Worm (Caenorhabditis elegans) whole organism, L4 larva: ENCODE measurements around the gene ubxn-5.

Experiments
- F26F4.8 ChIP-seq: fragments of 200-800 bp; sonication (Bioruptor generic); conservative IDR thresholded peaks from 2 replicates; pipeline ENCODE4 v1.3.6; 2022; ENCODE audit warnings: missing genetic modification characterization, missing compliant biosample characterization
- F37D6.2 ChIP-seq: sonication (generic microtip); optimal IDR thresholded peaks from 2 replicates; lab custom pipeline; 2016; ENCODE audit warnings: mild to moderate bottlenecking, missing genetic modification characterization, missing compliant biosample characterization
- T20F7.1 ChIP-seq: fragments of 200-800 bp; sonication (Bioruptor generic); optimal IDR thresholded peaks from 2 replicates; lab custom pipeline; 2018; ENCODE audit warnings: mild to moderate bottlenecking, missing genetic modification characterization, missing compliant biosample characterization
- T26A8.4 ChIP-seq: fragments of 200-800 bp; sonication (Bioruptor generic); IDR thresholded peaks from 2 replicates; pipeline ENCODE4 v1.3.6; 2022; ENCODE audit warnings: missing genetic modification characterization, missing compliant biosample characterization
- Y5F2A.4 ChIP-seq: fragments of 200-800 bp; sonication (Bioruptor generic); optimal IDR thresholded peaks from 2 replicates; lab custom pipeline; 2018; ENCODE audit warnings: mild to moderate bottlenecking, missing genetic modification characterization, missing compliant biosample characterization
- Y75B8A.6 ChIP-seq: fragments of 200-800 bp; sonication (Bioruptor generic); IDR thresholded peaks from 2 replicates; pipeline ENCODE4 v1.3.6; 2022; ENCODE audit warnings: missing genetic modification reagents, missing genetic modification characterization, missing compliant biosample characterization
- ZK546.5 ChIP-seq, 2 experiments: sonication (generic microtip); optimal IDR thresholded peaks; 2 replicates each; lab custom pipeline; 2017; ENCODE audit warnings: missing biosample characterization in 2 of 2, missing genetic modification characterization in 2 of 2
- aha-1 ChIP-seq: fragments of 150-350 bp; peaks from one replicate; lab custom pipeline; 2014; ENCODE audit warnings: missing biosample characterization, missing genetic modification characterization
- aly-2 ChIP-seq: sonication (generic microtip); optimal IDR thresholded peaks from 2 replicates; lab custom pipeline; 2018; ENCODE audit warnings: missing biosample characterization, missing genetic modification characterization
- ama-1 ChIP-seq: fragments of 150-350 bp; optimal IDR thresholded peaks from 2 replicates; lab custom pipeline; 2014; ENCODE audit warnings: inconsistent platforms, mixed read lengths
- ceh-20 ChIP-seq: fragments of 200-800 bp; sonication (Bioruptor generic); IDR thresholded peaks from 2 replicates; pipeline ENCODE4 v1.3.6; 2022; ENCODE audit warnings: missing genetic modification reagents, missing genetic modification characterization, missing compliant biosample characterization
- ceh-44 ChIP-seq: fragments of 200-800 bp; sonication (Bioruptor generic); IDR thresholded peaks from 2 replicates; pipeline ENCODE4 v1.3.6; 2022; ENCODE audit warnings: missing genetic modification reagents, missing genetic modification characterization, missing compliant biosample characterization
- ceh-62 ChIP-seq: sonication (generic microtip); optimal IDR thresholded peaks from 2 replicates; lab custom pipeline; 2017; ENCODE audit warnings: missing biosample characterization, missing genetic modification characterization
- ceh-82 ChIP-seq: sonication (generic microtip); optimal IDR thresholded peaks from 2 replicates; lab custom pipeline; 2017; ENCODE audit warnings: missing biosample characterization, missing genetic modification characterization
- daf-8 ChIP-seq: fragments of 200-800 bp; sonication (Bioruptor generic); IDR thresholded peaks from 2 replicates; pipeline ENCODE4 v1.3.6; 2022; ENCODE audit warnings: missing genetic modification characterization, missing compliant biosample characterization
- dpl-1 ChIP-seq: fragments of 150-350 bp; optimal IDR thresholded peaks from 2 replicates; lab custom pipeline; 2014; ENCODE audit warnings: missing biosample characterization, missing genetic modification reagents, missing genetic modification characterization
- dve-1 ChIP-seq: sonication (generic microtip); optimal IDR thresholded peaks from 2 replicates; lab custom pipeline; 2017; ENCODE audit warnings: antibody characterized with exemption, mild to moderate bottlenecking, missing genetic modification characterization, missing compliant biosample characterization; ENCODE audit not compliant: insufficient read depth
- egl-27 ChIP-seq: sonication (generic microtip); optimal IDR thresholded peaks from 3 replicates; lab custom pipeline; 2017; ENCODE audit warnings: missing biosample characterization, missing genetic modification reagents, missing genetic modification characterization
- fkh-10 ChIP-seq: fragments of 150-350 bp; optimal IDR thresholded peaks from 2 replicates; lab custom pipeline; 2014; ENCODE audit warnings: missing biosample characterization, missing genetic modification reagents, missing genetic modification characterization
- gei-8 ChIP-seq: fragments of 200-800 bp; sonication (Bioruptor generic); optimal IDR thresholded peaks from 2 replicates; lab custom pipeline; 2018; ENCODE audit warnings: mild to moderate bottlenecking, missing genetic modification characterization, missing compliant biosample characterization
- hlh-30 ChIP-seq: sonication (generic microtip); optimal IDR thresholded peaks from 2 replicates; lab custom pipeline; 2017; ENCODE audit warnings: antibody characterized with exemption, mild to moderate bottlenecking, missing genetic modification characterization, missing compliant biosample characterization; ENCODE audit not compliant: insufficient read depth
- jun-1 ChIP-seq: fragments of 150-350 bp; optimal IDR thresholded peaks from 2 replicates; lab custom pipeline; 2014; ENCODE audit warnings: missing biosample characterization, missing genetic modification reagents, missing genetic modification characterization
- lin-1 ChIP-seq: fragments of 200-800 bp; sonication (Bioruptor generic); IDR thresholded peaks from 2 replicates; pipeline ENCODE4 v1.3.6; 2022; ENCODE audit warnings: missing genetic modification reagents, missing genetic modification characterization, missing compliant biosample characterization
- lin-13 ChIP-seq: fragments of 150-350 bp; optimal IDR thresholded peaks from 2 replicates; lab custom pipeline; 2014; ENCODE audit warnings: missing biosample characterization, missing genetic modification reagents, missing genetic modification characterization
- lsy-2 ChIP-seq, 2 experiments: fragments of 150-350 bp in 1 of 2; sonication (generic microtip) in 1 of 2; optimal IDR thresholded peaks; 2 replicates each; lab custom pipeline; 2014 to 2017; ENCODE audit warnings: missing biosample characterization in 2 of 2, missing genetic modification characterization in 2 of 2
- mdl-1 ChIP-seq, 2 experiments: fragments of 150-350 bp in 1 of 2; sonication (generic microtip) in 1 of 2; optimal IDR thresholded peaks; 2 replicates each; lab custom pipeline; 2014 to 2017; ENCODE audit warnings: missing biosample characterization in 2 of 2, missing genetic modification characterization in 2 of 2
- mep-1 ChIP-seq: fragments of 150-350 bp; sonication (generic microtip); optimal IDR thresholded peaks from 3 replicates; lab custom pipeline; 2014; ENCODE audit warnings: missing biosample characterization, missing genetic modification characterization
- mxl-2 ChIP-seq: fragments of 200-800 bp; sonication (Bioruptor generic); conservative IDR thresholded peaks from 2 replicates; pipeline ENCODE4 v1.3.6; 2022; ENCODE audit warnings: missing genetic modification reagents, missing genetic modification characterization, missing compliant biosample characterization
- mxl-3 ChIP-seq: fragments of 200-800 bp; sonication (Bioruptor generic); optimal IDR thresholded peaks from 2 replicates; lab custom pipeline; 2018; ENCODE audit warnings: mild to moderate bottlenecking, missing genetic modification characterization, missing compliant biosample characterization
- nhr-10 ChIP-seq: fragments of 150-350 bp; optimal IDR thresholded peaks from 2 replicates; lab custom pipeline; 2014; ENCODE audit warnings: missing biosample characterization, missing genetic modification characterization
- nhr-28 ChIP-seq: fragments of 150-350 bp; optimal IDR thresholded peaks from 2 replicates; lab custom pipeline; 2014; ENCODE audit warnings: missing biosample characterization, missing genetic modification characterization
- nhr-6 ChIP-seq: fragments of 150-350 bp; optimal IDR thresholded peaks from 2 replicates; lab custom pipeline; 2014; ENCODE audit warnings: missing biosample characterization, missing genetic modification characterization
- php-3 ChIP-seq: fragments of 200-800 bp; sonication (Bioruptor generic); IDR thresholded peaks from 2 replicates; pipeline ENCODE4 v1.3.6; 2022; ENCODE audit warnings: missing genetic modification reagents, missing genetic modification characterization, missing compliant biosample characterization
- pqm-1 ChIP-seq: sonication (generic microtip); optimal IDR thresholded peaks from 2 replicates; lab custom pipeline; 2017; ENCODE audit warnings: missing biosample characterization, missing genetic modification characterization
- set-16 ChIP-seq: fragments of 200-800 bp; sonication (Bioruptor generic); IDR thresholded peaks from 2 replicates; pipeline ENCODE4 v1.3.6; 2022; ENCODE audit warnings: missing genetic modification reagents, missing genetic modification characterization, missing compliant biosample characterization
- spr-3 ChIP-seq: fragments of 200-800 bp; sonication (Bioruptor generic); optimal IDR thresholded peaks from 2 replicates; lab custom pipeline; 2018; ENCODE audit warnings: mild to moderate bottlenecking, missing genetic modification characterization, missing compliant biosample characterization
- unc-130 ChIP-seq: sonication (generic microtip); optimal IDR thresholded peaks from 2 replicates; lab custom pipeline; 2016; ENCODE audit warnings: missing genetic modification reagents, missing genetic modification characterization, missing compliant biosample characterization
- unc-39 ChIP-seq: sonication (generic microtip); optimal IDR thresholded peaks from 2 replicates; lab custom pipeline; 2017; ENCODE audit warnings: missing biosample characterization, missing genetic modification characterization
- zag-1 ChIP-seq: fragments of 150-350 bp; optimal IDR thresholded peaks from 2 replicates; lab custom pipeline; 2014; ENCODE audit warnings: missing biosample characterization, missing genetic modification characterization
- zfp-3 ChIP-seq: fragments of 200-800 bp; sonication (Bioruptor generic); conservative IDR thresholded peaks from 2 replicates; pipeline ENCODE4 v1.3.6; 2022; ENCODE audit warnings: missing genetic modification reagents, missing genetic modification characterization, missing compliant biosample characterization
- zip-11 ChIP-seq: fragments of 200-800 bp; sonication (Bioruptor generic); IDR thresholded peaks from 2 replicates; pipeline ENCODE4 v1.3.6; 2022; ENCODE audit warnings: missing genetic modification characterization, missing compliant biosample characterization
- ztf-11 ChIP-seq: fragments of 150-350 bp; optimal IDR thresholded peaks from 2 replicates; lab custom pipeline; 2014; ENCODE audit warnings: missing biosample characterization, missing genetic modification characterization

The ubxn-5 gene

ce11 chrII:10234398-10234797 is at the start of gene ubxn-5:
ubxn-5 (minus strand) TSS chrII:10234498.
- TF ChIP-seq lin-1 (GFP tag; lab: Robert Waterston, UW) = no peak
- TF ChIP-seq ceh-82 (tag; lab: Kevin White, UChicago) = no peak
- TF ChIP-seq spr-3 (GFP tag; lab: Kevin White, UChicago) = no peak
- no peak for TF ChIP-seq zfp-3 (GFP tag; lab: Robert Waterston, UW)
- TF ChIP-seq ceh-62 = no peak
- no peak for TF ChIP-seq nhr-6
- TF ChIP-seq mxl-2 (GFP tag; lab: Robert Waterston, UW) = no peak
- TF ChIP-seq nhr-28 = no peak

- no peak for TF ChIP-seq unc-39
- TF ChIP-seq ceh-44 = no peak
- no peak for TF ChIP-seq ama-1
- TF ChIP-seq egl-27 = no peak
- TF ChIP-seq aha-1 = peak; percentile 69
- TF ChIP-seq ceh-62 = no peak
- no peak for TF ChIP-seq nhr-10 (tag; lab: Kevin White, UChicago)
Observed at ce11 chrII:10283145-10283544, 48.8 kb upstream of the ubxn-5 start.

- no peak for TF ChIP-seq php-3 (GFP tag; lab: Robert Waterston, UW)
- no peak for TF ChIP-seq fkh-10 (GFP tag; lab: Kevin White, UChicago)
- no peak for TF ChIP-seq daf-8 (GFP tag; lab: Robert Waterston, UW)
- TF ChIP-seq nhr-28 = no peak
- TF ChIP-seq ztf-11 (tag; lab: Kevin White, UChicago) = no peak
- TF ChIP-seq jun-1 (tag; lab: Kevin White, UChicago) = no peak
- TF ChIP-seq unc-130 = no peak
- no peak for TF ChIP-seq ceh-20 (GFP tag; lab: Robert Waterston, UW)
- no peak for TF ChIP-seq ZK546.5 (tag; optimal IDR thresholded peaks at IDR 0.05; lab: Kevin White, UChicago)
- no peak for TF ChIP-seq zip-11 (GFP tag; lab: Robert Waterston, UW)
- TF ChIP-seq T20F7.1 (GFP tag; lab: Kevin White, UChicago) = no peak
- no peak for TF ChIP-seq nhr-10 (tag; lab: Kevin White, UChicago)
- no peak for TF ChIP-seq mxl-3 (GFP tag; lab: Kevin White, UChicago)
- TF ChIP-seq dve-1 (tag; lab: Kevin White, UChicago) = peak; percentile 17
- TF ChIP-seq Y75B8A.6 (GFP tag; lab: Robert Waterston, UW) = no peak
- TF ChIP-seq pqm-1 (tag; lab: Kevin White, UChicago) = peak; percentile 27
- peak in 1 of 2 experiments; percentile 2 for TF ChIP-seq mdl-1 (tag; optimal IDR thresholded peaks at IDR 0.05; lab: Kevin White, UChicago)
- TF ChIP-seq, all 104 proteins: peak for 3
Observed at ce11 chrII:10281674-10282073, 47.4 kb upstream of the ubxn-5 start.

ce11 chrII:10279561-10279960 is 45.3 kb upstream of the ubxn-5 start, which contains the start of gene ZK971.1:
ZK971.1 (minus strand) TSS chrII:10279661.
- no peak for TF ChIP-seq ceh-44
- no peak for TF ChIP-seq aly-2
- TF ChIP-seq zag-1 = no peak
- TF ChIP-seq set-16 (GFP tag; lab: Robert Waterston, UW) = no peak
- no peak for TF ChIP-seq T20F7.1 (GFP tag; lab: Kevin White, UChicago)
- no peak for TF ChIP-seq dpl-1
- TF ChIP-seq gei-8 (GFP tag; lab: Kevin White, UChicago) = no peak
- TF ChIP-seq F37D6.2 (tag; lab: Kevin White, UChicago) = no peak
- no peak for TF ChIP-seq hlh-30
- no peak for TF ChIP-seq T26A8.4 (GFP tag; lab: Robert Waterston, UW)
- no peak for TF ChIP-seq mep-1 (tag; lab: Kevin White, UChicago)
- TF ChIP-seq F26F4.8 (GFP tag; lab: Robert Waterston, UW) = no peak
- no peak for TF ChIP-seq lsy-2 (tag; optimal IDR thresholded peaks at IDR 0.05; lab: Kevin White, UChicago)
- no peak for TF ChIP-seq lin-13 (GFP tag; lab: Kevin White, UChicago)
- TF ChIP-seq Y5F2A.4 (GFP tag; lab: Kevin White, UChicago) = no peak
- no peak for TF ChIP-seq ztf-11 (tag; lab: Kevin White, UChicago)
- no peak for TF ChIP-seq mdl-1 (tag; optimal IDR thresholded peaks at IDR 0.05; lab: Kevin White, UChicago)
- TF ChIP-seq mxl-3 (GFP tag; lab: Kevin White, UChicago) = no peak
